Worm (Caenorhabditis elegans): ENCODE data around the gene pfd-1.

pfd-1 gene

DNA sequence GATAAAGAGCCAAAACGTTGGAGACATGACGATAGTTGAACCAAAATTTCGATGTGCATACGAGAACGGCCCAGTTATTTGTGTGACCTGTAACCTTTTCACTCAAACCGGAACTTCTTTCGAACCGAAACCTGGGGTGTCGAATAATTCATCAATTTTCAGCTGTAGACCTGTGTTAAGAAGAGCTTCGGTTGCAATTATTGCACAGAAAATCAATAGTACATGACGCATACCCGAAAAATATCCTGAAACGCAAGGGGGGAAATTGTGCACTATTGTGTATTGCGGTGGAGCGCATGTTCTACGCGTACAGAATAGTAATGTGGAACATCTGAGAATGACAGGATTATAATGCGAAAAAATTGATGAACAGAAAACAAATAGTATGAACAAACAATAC lies 40.1 kb upstream of the pfd-1 start, which contains the start of gene pigk-1:
TSS of gene pigk-1 (minus strand) at position 248 of the 400 bp plus-strand sequence.
- TF ChIP-seq tbx-2 (tag; optimal IDR thresholded peaks at IDR 0.05): no peak
- peak; percentile 9 for TF ChIP-seq ama-1 (optimal IDR thresholded peaks at IDR 0.05)
- TF ChIP-seq nhr-43 (tag; optimal IDR thresholded peaks at IDR 0.05; ENCODE audit: poor library complexity, severe bottlenecking): peak; percentile 24
- peak; percentile 15 for TF ChIP-seq R02D3.7 (tag; optimal IDR thresholded peaks at IDR 0.05)

DNA sequence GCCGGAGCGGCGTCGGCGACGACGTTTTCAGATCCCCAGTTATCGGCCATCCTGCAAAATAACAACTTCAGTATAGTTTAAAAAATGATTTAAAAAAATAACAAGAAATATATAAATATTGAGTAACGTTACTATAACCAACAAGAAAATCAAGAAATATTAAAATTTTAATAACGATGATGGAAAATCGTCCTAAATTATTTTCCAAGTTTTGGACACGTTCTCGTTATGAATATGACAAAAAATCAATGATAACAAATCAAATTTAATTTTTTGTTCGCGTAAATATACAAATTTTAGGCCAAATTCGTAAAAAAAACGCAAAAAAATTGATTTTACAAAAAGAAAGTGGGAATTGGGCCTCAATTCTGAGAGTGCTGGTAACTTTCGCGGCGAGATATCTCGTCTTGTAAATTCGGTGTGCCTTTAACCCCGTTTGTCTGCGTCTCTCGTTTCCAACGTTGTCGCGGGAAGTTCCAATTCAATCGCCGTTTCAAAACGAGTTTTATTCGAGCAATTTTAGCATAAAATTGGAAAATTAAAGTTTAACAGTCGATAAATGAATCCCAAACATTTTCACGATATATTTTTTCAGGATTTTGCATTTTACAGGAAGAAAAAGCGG lies 38.8 kb upstream of the pfd-1 start, which contains the start of gene rps-5:
TSS of gene rps-5 (minus strand) at position 51 of the 625 bp plus-strand sequence.
- no peak for TF ChIP-seq fos-1 (tag; optimal IDR thresholded peaks at IDR 0.05)
- TF ChIP-seq nhr-25 (tag; optimal IDR thresholded peaks at IDR 0.05): peak; percentile 39
- no peak for TF ChIP-seq ceh-9 (tag; optimal IDR thresholded peaks at IDR 0.05)
- peak; percentile 23 for TF ChIP-seq R02D3.7 (tag; optimal IDR thresholded peaks at IDR 0.05)
- TF ChIP-seq pha-4 (tag; optimal IDR thresholded peaks at IDR 0.05): peak; percentile 60
- TF ChIP-seq lin-15B (tag; optimal IDR thresholded peaks at IDR 0.05): peak; percentile 67
- peak; percentile 23 for TF ChIP-seq pqm-1 (tag; optimal IDR thresholded peaks at IDR 0.05)
- TF ChIP-seq fkh-2 (tag; optimal IDR thresholded peaks at IDR 0.05): no peak
- peak; percentile 8 for TF ChIP-seq skn-1 (tag; optimal IDR thresholded peaks at IDR 0.05)
- TF ChIP-seq snpc-4 (tag; optimal IDR thresholded peaks at IDR 0.05): peak; percentile 16
- TF ChIP-seq nhr-23 (tag; optimal IDR thresholded peaks at IDR 0.05): peak; percentile 78
- TF ChIP-seq nfya-1 (tag; optimal IDR thresholded peaks at IDR 0.05; ENCODE audit: insufficient read depth): peak; percentile 91
- TF ChIP-seq sea-2 (GFP tag; optimal IDR thresholded peaks at IDR 0.05): no peak
- TF ChIP-seq elt-2 (tag; optimal IDR thresholded peaks at IDR 0.05): peak; percentile 27
- TF ChIP-seq hmg-11 (tag; optimal IDR thresholded peaks at IDR 0.05): peak; percentile 80
- no peak for TF ChIP-seq daf-12 (tag; optimal IDR thresholded peaks at IDR 0.05)
- peak; percentile 40 for TF ChIP-seq lin-39 (tag; optimal IDR thresholded peaks at IDR 0.05)
- TF ChIP-seq unc-62 (GFP tag; optimal IDR thresholded peaks at IDR 0.05): no peak
- TF ChIP-seq ceh-28 (tag; optimal IDR thresholded peaks at IDR 0.05): peak; percentile 23

DNA sequence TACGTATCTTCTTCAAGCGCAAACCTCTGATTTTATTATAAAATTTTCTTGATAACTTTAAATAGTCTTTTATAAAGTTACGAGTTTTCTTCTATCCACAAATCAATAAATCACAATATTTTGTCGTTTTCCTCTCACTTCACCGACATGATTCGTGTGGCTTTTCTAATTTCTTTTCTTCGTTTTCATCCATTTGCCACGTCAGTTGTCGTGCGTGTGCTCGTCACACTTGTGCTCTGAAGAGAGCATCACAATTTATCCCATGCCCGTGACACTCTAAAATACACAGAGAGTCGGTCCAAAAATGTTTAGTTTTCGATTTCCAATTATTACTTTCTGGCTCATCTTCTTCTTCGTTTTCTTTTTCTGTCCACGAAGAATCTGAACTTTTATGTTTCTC lies 38.0 kb upstream of the pfd-1 start:
- TF ChIP-seq ceh-16 (tag; optimal IDR thresholded peaks at IDR 0.05): no peak
- TF ChIP-seq lin-15B (tag; optimal IDR thresholded peaks at IDR 0.05): no peak
- TF ChIP-seq nfya-1 (tag; optimal IDR thresholded peaks at IDR 0.05; ENCODE audit: insufficient read depth): peak; percentile 24
- no peak for TF ChIP-seq fkh-2 (tag; optimal IDR thresholded peaks at IDR 0.05)
- no peak for TF ChIP-seq fos-1 (tag; optimal IDR thresholded peaks at IDR 0.05)
- TF ChIP-seq skn-1 (tag; optimal IDR thresholded peaks at IDR 0.05): no peak
- peak; percentile 3 for TF ChIP-seq egl-5 (tag; optimal IDR thresholded peaks at IDR 0.05)
- no peak for TF ChIP-seq hmg-11 (tag; optimal IDR thresholded peaks at IDR 0.05)
- no peak for TF ChIP-seq ceh-9 (tag; optimal IDR thresholded peaks at IDR 0.05)
- no peak for TF ChIP-seq lsy-12 (tag; optimal IDR thresholded peaks at IDR 0.05)
- no peak for TF ChIP-seq ceh-82 (tag; optimal IDR thresholded peaks at IDR 0.05)

DNA sequence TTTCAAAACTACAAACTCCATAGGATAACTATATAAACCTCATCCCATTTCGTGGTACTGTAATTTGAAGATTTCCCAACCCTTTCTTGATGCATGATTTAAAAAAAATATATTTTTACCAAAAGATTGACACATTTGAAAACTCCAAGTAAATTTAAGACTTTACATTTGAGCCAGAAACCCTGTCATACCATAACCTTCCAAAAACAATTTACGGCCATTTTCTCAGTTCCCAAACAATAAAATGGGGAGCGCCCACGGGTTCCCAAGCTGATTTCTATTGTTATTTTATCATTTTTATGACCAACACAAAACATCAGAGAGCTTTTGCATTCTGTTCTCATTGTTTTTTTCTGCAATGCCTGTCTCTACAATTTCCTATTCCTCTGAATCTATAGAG lies 37.3 kb upstream of the pfd-1 start, which contains the start of gene clc-9:
TSS of gene clc-9 (plus strand) at position 301 of the 400 bp plus-strand sequence.
- no peak for TF ChIP-seq ceh-16 (tag; optimal IDR thresholded peaks at IDR 0.05)
- no peak for TF ChIP-seq lin-39 (tag; optimal IDR thresholded peaks at IDR 0.05)

DNA sequence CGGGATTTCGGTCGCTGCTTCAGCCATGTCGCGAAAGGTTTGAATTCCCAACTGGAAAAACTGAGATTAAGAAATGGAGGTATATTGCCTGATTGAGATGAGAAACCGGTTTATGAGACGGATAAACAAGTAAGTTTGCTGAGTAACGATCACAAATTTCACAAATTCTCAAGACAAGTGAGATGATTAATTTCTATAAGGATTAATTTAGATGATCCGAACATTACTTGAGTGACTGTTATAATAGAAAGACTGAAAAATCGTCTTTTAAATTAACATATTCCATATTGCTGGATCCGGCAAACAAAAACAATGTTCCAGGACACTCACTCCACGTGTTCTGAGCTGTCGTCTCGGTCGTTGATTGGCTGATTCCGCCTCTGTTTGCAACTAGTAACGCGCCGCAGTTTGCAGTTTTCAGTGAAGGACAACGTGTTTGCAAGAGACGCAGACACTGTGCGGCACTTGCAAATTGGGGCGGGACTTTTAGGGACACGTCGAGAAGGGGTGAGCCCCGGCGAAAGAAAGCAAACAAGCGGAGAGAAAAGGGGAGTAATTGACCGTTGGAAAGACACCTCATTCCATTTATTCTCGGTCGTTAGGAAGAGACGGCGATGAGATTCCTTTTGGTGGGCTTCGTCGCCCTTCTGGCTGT lies 30.9 kb upstream of the pfd-1 start, which contains the start of the genes imp-2 and enpl-1:
TSS of gene imp-2 (minus strand) at position 51 of the 655 bp plus-strand sequence.
TSS of gene enpl-1 (plus strand) at position 462 of the 655 bp plus-strand sequence.
- TF ChIP-seq ceh-28 (tag; optimal IDR thresholded peaks at IDR 0.05) (peak; percentile 79), sea-2 (GFP tag; optimal IDR thresholded peaks at IDR 0.05) (no peak), mdl-1 (tag; optimal IDR thresholded peaks at IDR 0.05) (peak; percentile 84), egl-5 (tag; optimal IDR thresholded peaks at IDR 0.05) (peak; percentile 92), nhr-25 (tag; optimal IDR thresholded peaks at IDR 0.05) (peak; percentile 41), skn-1 (tag; optimal IDR thresholded peaks at IDR 0.05) (peak; percentile 76), pqm-1 (tag; optimal IDR thresholded peaks at IDR 0.05) (peak; percentile 62), ama-1 (optimal IDR thresholded peaks at IDR 0.05) (peak; percentile 42), nhr-43 (tag; optimal IDR thresholded peaks at IDR 0.05; ENCODE audit: poor library complexity, severe bottlenecking) (peak; percentile 50), elt-1 (tag; optimal IDR thresholded peaks at IDR 0.05) (peak; percentile 37), nhr-237 (tag; optimal IDR thresholded peaks at IDR 0.05) (no peak), R02D3.7 (tag; optimal IDR thresholded peaks at IDR 0.05) (peak; percentile 78), snpc-4 (tag; optimal IDR thresholded peaks at IDR 0.05) (peak; percentile 23), ceh-82 (tag; optimal IDR thresholded peaks at IDR 0.05) (no peak), pha-4 (tag; optimal IDR thresholded peaks at IDR 0.05) (peak; percentile 94), egl-27 (tag; optimal IDR thresholded peaks at IDR 0.05) (peak; percentile 25), lin-39 (tag; optimal IDR thresholded peaks at IDR 0.05) (peak; percentile 97), lin-15B (tag; optimal IDR thresholded peaks at IDR 0.05) (peak; percentile 92), elt-3 (tag; optimal IDR thresholded peaks at IDR 0.05) (no peak), ztf-4 (tag; optimal IDR thresholded peaks at IDR 0.05) (no peak), zag-1 (tag; optimal IDR thresholded peaks at IDR 0.05) (peak; percentile 50), tbx-2 (tag; optimal IDR thresholded peaks at IDR 0.05) (peak; percentile 71), nhr-11 (tag; optimal IDR thresholded peaks at IDR 0.05) (peak; percentile 18), nhr-28 (tag; optimal IDR thresholded peaks at IDR 0.05) (no peak), jun-1 (tag; optimal IDR thresholded peaks at IDR 0.05) (peak; percentile 86), nhr-76 (tag; optimal IDR thresholded peaks at IDR 0.05) (no peak), nfya-1 (tag; optimal IDR thresholded peaks at IDR 0.05; ENCODE audit: insufficient read depth) (peak; percentile 100), fkh-10 (GFP tag; optimal IDR thresholded peaks at IDR 0.05) (peak; percentile 49), elt-2 (tag; optimal IDR thresholded peaks at IDR 0.05) (peak; percentile 81), lsy-12 (tag; optimal IDR thresholded peaks at IDR 0.05) (peak; percentile 97), hmg-11 (tag; optimal IDR thresholded peaks at IDR 0.05) (peak; percentile 89), nhr-23 (tag; optimal IDR thresholded peaks at IDR 0.05) (peak; percentile 92)

Measured in whole organism, L3 larva.